Worm (Caenorhabditis elegans) whole organism, L2 larva: Measurements from ENCODE around the gene C18D1.2.

Experiments
- blmp-1 ChIP-seq: sonication (generic microtip); optimal IDR thresholded peaks from 2 replicates; lab custom pipeline; 2017; ENCODE audit warnings: missing genetic modification characterization, mild to moderate bottlenecking, missing compliant biosample characterization, antibody characterized with exemption, moderate library complexity; ENCODE audit not compliant: insufficient read depth
- ceh-82 ChIP-seq: fragments of 150-350 bp; optimal IDR thresholded peaks from 2 replicates; lab custom pipeline; 2014; ENCODE audit warnings: missing biosample characterization, missing genetic modification characterization
- egl-27 ChIP-seq: sonication (generic microtip); optimal IDR thresholded peaks from 3 replicates; lab custom pipeline; 2017; ENCODE audit warnings: missing biosample characterization, missing genetic modification reagents, missing genetic modification characterization
- elt-3 ChIP-seq: sonication (generic microtip); optimal IDR thresholded peaks from 2 replicates; lab custom pipeline; 2017; ENCODE audit warnings: missing biosample characterization, missing genetic modification characterization
- lin-13 ChIP-seq: fragments of 150-350 bp; optimal IDR thresholded peaks from 2 replicates; lab custom pipeline; 2014; ENCODE audit warnings: missing biosample characterization, missing genetic modification reagents, missing genetic modification characterization
- lsy-2 ChIP-seq, 2 experiments: fragments of 150-350 bp in 1 of 2; sonication (generic microtip) in 1 of 2; optimal IDR thresholded peaks; 2 replicates each; lab custom pipeline; 2014 to 2017; ENCODE audit warnings: missing biosample characterization in 2 of 2, missing genetic modification characterization in 2 of 2
- mdl-1 ChIP-seq, 2 experiments: fragments of 150-350 bp in 1 of 2; sonication (generic microtip) in 1 of 2; optimal IDR thresholded peaks; 2 replicates each; lab custom pipeline; 2017; ENCODE audit warnings: missing biosample characterization in 2 of 2, missing genetic modification characterization in 2 of 2
- nhr-11 ChIP-seq: fragments of 150-350 bp; optimal IDR thresholded peaks from 2 replicates; lab custom pipeline; 2014; ENCODE audit warnings: missing biosample characterization, missing genetic modification characterization
- nhr-237 ChIP-seq: fragments of 150-350 bp; optimal IDR thresholded peaks from 2 replicates; lab custom pipeline; 2014; ENCODE audit warnings: missing biosample characterization, missing genetic modification characterization
- nhr-77 ChIP-seq: fragments of 150-350 bp; optimal IDR thresholded peaks from 2 replicates; lab custom pipeline; 2014; ENCODE audit warnings: missing biosample characterization, missing genetic modification characterization
- ztf-1 ChIP-seq: fragments of 200-800 bp; sonication (Bioruptor generic); conservative IDR thresholded peaks from 2 replicates; pipeline ENCODE4 v1.3.6; 2022; ENCODE audit warnings: missing genetic modification characterization, missing compliant biosample characterization
- ztf-4 ChIP-seq: fragments of 150-350 bp; optimal IDR thresholded peaks from 2 replicates; lab custom pipeline; 2014; ENCODE audit warnings: missing biosample characterization, missing genetic modification characterization

- no peak for TF ChIP-seq ztf-1
- TF ChIP-seq mdl-1 (tag; optimal IDR thresholded peaks at IDR 0.05; lab: Kevin White, UChicago) = no peak
- no peak for TF ChIP-seq nhr-237
- TF ChIP-seq egl-27 (tag; lab: Kevin White, UChicago) = no peak
- TF ChIP-seq lsy-2 (tag; optimal IDR thresholded peaks at IDR 0.05; lab: Kevin White, UChicago) = no peak
- no peak for TF ChIP-seq ztf-4 (tag; lab: Kevin White, UChicago)
- no peak for TF ChIP-seq elt-3 (tag; lab: Kevin White, UChicago)
- no peak for TF ChIP-seq lin-13 (GFP tag; lab: Kevin White, UChicago)
- no peak for TF ChIP-seq nhr-77 (tag; lab: Kevin White, UChicago)
- TF ChIP-seq blmp-1 = no peak
- no peak for TF ChIP-seq ceh-82 (tag; lab: Kevin White, UChicago)
- no peak for TF ChIP-seq nhr-11 (tag; lab: Kevin White, UChicago)
Observed at ce11 chrII:10105604-10106003, 48.8 kb downstream of the C18D1.2 start, which contains the start of gene ZK945.4.
